Worm (Caenorhabditis elegans): ENCODE measurements around the gene Y116F11A.1.
"Not testable (repeated sequence)": the region's sequence is repeated elsewhere in the genome, so short reads cannot be mapped to it uniquely, and the experiment has no call there.

Gene Y116F11A.1

ce11 chrV:19710514-19710913, 19.9 kb upstream of the Y116F11A.1 start, which contains the start of gene Y43F8C.15:
Gene Y43F8C.15 (minus strand): TSS chrV:19710614.
- not testable (repeated sequence) for TF ChIP-seq lin-11 (tag; optimal IDR thresholded peaks at IDR 0.05); madf-2 (tag; optimal IDR thresholded peaks at IDR 0.05); hlh-30 (tag; optimal IDR thresholded peaks at IDR 0.05; ENCODE audit: insufficient read depth)

ce11 chrV:19711646-19712045, 18.7 kb upstream of the Y116F11A.1 start, which contains the start of gene Y43F8C.23:
Gene Y43F8C.23 (minus strand): TSS chrV:19711746.
- TF ChIP-seq ceh-19 (GFP tag; optimal IDR thresholded peaks at IDR 0.05); pqm-1 (tag; optimal IDR thresholded peaks at IDR 0.05); tbx-7 (tag; optimal IDR thresholded peaks at IDR 0.05): not testable (repeated sequence)

- TF ChIP-seq ceh-19 (GFP tag; optimal IDR thresholded peaks at IDR 0.05) (no peak), odd-2 (tag; optimal IDR thresholded peaks at IDR 0.05) (no peak), dmd-4 (tag; optimal IDR thresholded peaks at IDR 0.05; ENCODE audit: borderline replicate concordance) (no peak), zip-5 (tag; optimal IDR thresholded peaks at IDR 0.05) (no peak), mec-3 (tag; optimal IDR thresholded peaks at IDR 0.05; ENCODE audit: borderline replicate concordance) (no peak), ama-1 (optimal IDR thresholded peaks at IDR 0.05) (no peak), T23F11.4 (GFP tag; optimal IDR thresholded peaks at IDR 0.05) (no peak), ceh-2 (tag; optimal IDR thresholded peaks at IDR 0.05) (no peak), tbx-7 (tag; optimal IDR thresholded peaks at IDR 0.05) (no peak), unc-3 (GFP tag; conservative IDR thresholded peaks at IDR 0.05) (no peak), unc-3 (tag; optimal IDR thresholded peaks at IDR 0.05) (no peak), gmeb-2 (tag; optimal IDR thresholded peaks at IDR 0.05) (no peak), fkh-6 (tag; optimal IDR thresholded peaks at IDR 0.05) (no peak), syd-9 (tag; optimal IDR thresholded peaks at IDR 0.05) (no peak), ceh-48 (tag; optimal IDR thresholded peaks at IDR 0.05) (no peak), lim-6 (tag; optimal IDR thresholded peaks at IDR 0.05) (no peak), pax-1 (tag; optimal IDR thresholded peaks at IDR 0.05) (no peak), elt-2 (tag; optimal IDR thresholded peaks at IDR 0.05) (no peak)
Measured at ce11 chrV:19715419-19715818, 15.0 kb upstream of the Y116F11A.1 start, which contains the start of gene Y43F8C.16. Gene Y43F8C.16 (minus strand): TSS chrV:19715519.

ce11 chrV:19715847-19716246, 14.5 kb upstream of the Y116F11A.1 start, which contains the start of gene Y43F8C.17:
Gene Y43F8C.17 (plus strand): TSS chrV:19716147.
- TF ChIP-seq nhr-11 (tag; optimal IDR thresholded peaks at IDR 0.05) (no peak), pax-1 (tag; optimal IDR thresholded peaks at IDR 0.05) (no peak), hlh-15 (tag; optimal IDR thresholded peaks at IDR 0.05) (no peak), C38D4.7 (GFP tag; optimal IDR thresholded peaks at IDR 0.05) (no peak), ceh-9 (tag; optimal IDR thresholded peaks at IDR 0.05) (no peak), pha-4 (tag; optimal IDR thresholded peaks at IDR 0.05) (no peak), unc-42 (tag; optimal IDR thresholded peaks at IDR 0.05) (no peak), hlh-6 (tag; optimal IDR thresholded peaks at IDR 0.05) (no peak), ceh-48 (tag; optimal IDR thresholded peaks at IDR 0.05) (no peak), ceh-24 (tag; optimal IDR thresholded peaks at IDR 0.05) (no peak), ref-2 (tag; optimal IDR thresholded peaks at IDR 0.05) (no peak), hlh-30 (tag; optimal IDR thresholded peaks at IDR 0.05; ENCODE audit: insufficient read depth) (no peak), syd-9 (tag; optimal IDR thresholded peaks at IDR 0.05) (no peak), rnt-1 (tag; optimal IDR thresholded peaks at IDR 0.05) (no peak), madf-2 (tag; optimal IDR thresholded peaks at IDR 0.05) (no peak), lim-6 (tag; optimal IDR thresholded peaks at IDR 0.05) (no peak), odd-2 (tag; optimal IDR thresholded peaks at IDR 0.05) (no peak), sdc-2 (tag; optimal IDR thresholded peaks at IDR 0.05) (no peak), F13H6.1 (tag; optimal IDR thresholded peaks at IDR 0.05) (no peak), pqm-1 (tag; optimal IDR thresholded peaks at IDR 0.05) (no peak)

ce11 chrV:19717933-19718332, 12.4 kb upstream of the Y116F11A.1 start:
- TF ChIP-seq K02D7.2 (tag; optimal IDR thresholded peaks at IDR 0.05) = no peak
- no peak for TF ChIP-seq unc-86 (tag; optimal IDR thresholded peaks at IDR 0.05)
- no peak for TF ChIP-seq eyg-1 (tag; optimal IDR thresholded peaks at IDR 0.05)
- peak; percentile 91 for TF ChIP-seq unc-55 (GFP tag; optimal IDR thresholded peaks at IDR 0.05)

All from whole organism, late embryonic.